Worm (Caenorhabditis elegans): ENCODE measurements around the gene xdh-1.
"Not testable (repeated sequence)": the region's sequence is repeated elsewhere in the genome, so short reads cannot be mapped to it uniquely, and the experiment has no call there.

The xdh-1 gene

ce11 chrIV:14412655-14413054, at the start of gene xdh-1:
TSS of gene xdh-1 (minus strand) at chrIV:14412894.
- TF ChIP-seq ref-1 (GFP tag; conservative IDR thresholded peaks at IDR 0.05) (no peak), cog-1 (tag; optimal IDR thresholded peaks at IDR 0.05) (no peak), ztf-23 (GFP tag; IDR thresholded peaks at IDR 0.05) (no peak), klf-2 (GFP tag; conservative IDR thresholded peaks at IDR 0.05) (no peak), T22C8.4 (GFP tag; IDR thresholded peaks at IDR 0.05) (no peak), flt-1 (GFP tag; IDR thresholded peaks at IDR 0.05) (no peak), med-1 (GFP tag; optimal IDR thresholded peaks at IDR 0.05; ENCODE audit: insufficient read depth) (no peak), tab-1 (GFP tag; IDR thresholded peaks at IDR 0.05) (no peak), ztf-29 (GFP tag; IDR thresholded peaks at IDR 0.05) (no peak)

ce11 chrIV:14456667-14457066, 44.0 kb upstream of the xdh-1 start, which contains the start of gene nspg-9:
TSS of gene nspg-9 (plus strand) at chrIV:14456900.
- TF ChIP-seq tab-1 (GFP tag; IDR thresholded peaks at IDR 0.05) (no peak), med-1 (GFP tag; optimal IDR thresholded peaks at IDR 0.05; ENCODE audit: insufficient read depth) (no peak)

ce11 chrIV:14445191-14445795, 32.6 kb upstream of the xdh-1 start:
- TF ChIP-seq T22C8.4 (GFP tag; IDR thresholded peaks at IDR 0.05) (no peak), med-1 (GFP tag; optimal IDR thresholded peaks at IDR 0.05; ENCODE audit: insufficient read depth) (no peak), ref-1 (GFP tag; conservative IDR thresholded peaks at IDR 0.05) (no peak), klf-2 (GFP tag; conservative IDR thresholded peaks at IDR 0.05) (no peak), ztf-29 (GFP tag; IDR thresholded peaks at IDR 0.05) (no peak), tab-1 (GFP tag; IDR thresholded peaks at IDR 0.05) (no peak), ztf-23 (GFP tag; IDR thresholded peaks at IDR 0.05) (no peak), flt-1 (GFP tag; IDR thresholded peaks at IDR 0.05) (no peak), cog-1 (tag; optimal IDR thresholded peaks at IDR 0.05) (no peak)

ce11 chrIV:14444077-14444476, 31.4 kb upstream of the xdh-1 start, which contains the start of gene tra-3:
TSS of gene tra-3 (minus strand) at chrIV:14444183.
- no peak for TF ChIP-seq ref-1 (GFP tag; conservative IDR thresholded peaks at IDR 0.05)
- no peak for TF ChIP-seq cog-1 (tag; optimal IDR thresholded peaks at IDR 0.05)
- TF ChIP-seq ztf-29 (GFP tag; IDR thresholded peaks at IDR 0.05) = no peak
- TF ChIP-seq klf-2 (GFP tag; conservative IDR thresholded peaks at IDR 0.05) = no peak
- TF ChIP-seq tab-1 (GFP tag; IDR thresholded peaks at IDR 0.05) = no peak
- no peak for TF ChIP-seq T22C8.4 (GFP tag; IDR thresholded peaks at IDR 0.05)
- TF ChIP-seq flt-1 (GFP tag; IDR thresholded peaks at IDR 0.05) = no peak
- no peak for TF ChIP-seq med-1 (GFP tag; optimal IDR thresholded peaks at IDR 0.05; ENCODE audit: insufficient read depth)
- TF ChIP-seq ztf-23 (GFP tag; IDR thresholded peaks at IDR 0.05) = no peak

ce11 chrIV:14437391-14437790, 24.7 kb upstream of the xdh-1 start:
- no peak for TF ChIP-seq cog-1 (tag; optimal IDR thresholded peaks at IDR 0.05)
- no peak for TF ChIP-seq ztf-29 (GFP tag; IDR thresholded peaks at IDR 0.05)
- TF ChIP-seq klf-2 (GFP tag; conservative IDR thresholded peaks at IDR 0.05) = no peak
- no peak for TF ChIP-seq med-1 (GFP tag; optimal IDR thresholded peaks at IDR 0.05; ENCODE audit: insufficient read depth)
- TF ChIP-seq tab-1 (GFP tag; IDR thresholded peaks at IDR 0.05) = no peak
- no peak for TF ChIP-seq ref-1 (GFP tag; conservative IDR thresholded peaks at IDR 0.05)
- no peak for TF ChIP-seq flt-1 (GFP tag; IDR thresholded peaks at IDR 0.05)
- TF ChIP-seq T22C8.4 (GFP tag; IDR thresholded peaks at IDR 0.05) = no peak
- no peak for TF ChIP-seq ztf-23 (GFP tag; IDR thresholded peaks at IDR 0.05)

ce11 chrIV:14435902-14436301, 23.2 kb upstream of the xdh-1 start:
- TF ChIP-seq ztf-23 (GFP tag; IDR thresholded peaks at IDR 0.05) (no peak), ref-1 (GFP tag; conservative IDR thresholded peaks at IDR 0.05) (no peak), med-1 (GFP tag; optimal IDR thresholded peaks at IDR 0.05; ENCODE audit: insufficient read depth) (no peak), T22C8.4 (GFP tag; IDR thresholded peaks at IDR 0.05) (no peak), cog-1 (tag; optimal IDR thresholded peaks at IDR 0.05) (no peak), klf-2 (GFP tag; conservative IDR thresholded peaks at IDR 0.05) (no peak), tab-1 (GFP tag; IDR thresholded peaks at IDR 0.05) (no peak), ztf-29 (GFP tag; IDR thresholded peaks at IDR 0.05) (no peak), flt-1 (GFP tag; IDR thresholded peaks at IDR 0.05) (no peak)

ce11 chrIV:14430853-14431252, 18.2 kb upstream of the xdh-1 start, which contains the start of gene F55B11.4:
TSS of gene F55B11.4 (minus strand) at chrIV:14430920.
- TF ChIP-seq klf-2 (GFP tag; conservative IDR thresholded peaks at IDR 0.05) = no peak
- no peak for TF ChIP-seq tab-1 (GFP tag; IDR thresholded peaks at IDR 0.05)
- no peak for TF ChIP-seq ztf-23 (GFP tag; IDR thresholded peaks at IDR 0.05)
- no peak for TF ChIP-seq ztf-29 (GFP tag; IDR thresholded peaks at IDR 0.05)
- no peak for TF ChIP-seq cog-1 (tag; optimal IDR thresholded peaks at IDR 0.05)
- TF ChIP-seq flt-1 (GFP tag; IDR thresholded peaks at IDR 0.05) = no peak
- TF ChIP-seq med-1 (GFP tag; optimal IDR thresholded peaks at IDR 0.05; ENCODE audit: insufficient read depth) = no peak
- TF ChIP-seq ref-1 (GFP tag; conservative IDR thresholded peaks at IDR 0.05) = no peak
- no peak for TF ChIP-seq T22C8.4 (GFP tag; IDR thresholded peaks at IDR 0.05)

ce11 chrIV:14427395-14427794, 14.7 kb upstream of the xdh-1 start, which contains the start of gene F55B11.5:
TSS of gene F55B11.5 (plus strand) at chrIV:14427695.
- TF ChIP-seq cog-1 (tag; optimal IDR thresholded peaks at IDR 0.05); T22C8.4 (GFP tag; IDR thresholded peaks at IDR 0.05); klf-2 (GFP tag; conservative IDR thresholded peaks at IDR 0.05): not testable (repeated sequence)

ce11 chrIV:14424396-14424795, 11.7 kb upstream of the xdh-1 start, which contains the start of gene F55B11.3:
TSS of gene F55B11.3 (plus strand) at chrIV:14424696.
- no peak for TF ChIP-seq med-1 (GFP tag; optimal IDR thresholded peaks at IDR 0.05; ENCODE audit: insufficient read depth)
- no peak for TF ChIP-seq cog-1 (tag; optimal IDR thresholded peaks at IDR 0.05)
- TF ChIP-seq flt-1 (GFP tag; IDR thresholded peaks at IDR 0.05) = no peak
- TF ChIP-seq ztf-23 (GFP tag; IDR thresholded peaks at IDR 0.05) = no peak
- no peak for TF ChIP-seq T22C8.4 (GFP tag; IDR thresholded peaks at IDR 0.05)
- no peak for TF ChIP-seq ref-1 (GFP tag; conservative IDR thresholded peaks at IDR 0.05)
- no peak for TF ChIP-seq ztf-29 (GFP tag; IDR thresholded peaks at IDR 0.05)
- no peak for TF ChIP-seq klf-2 (GFP tag; conservative IDR thresholded peaks at IDR 0.05)
- TF ChIP-seq tab-1 (GFP tag; IDR thresholded peaks at IDR 0.05) = no peak

ce11 chrIV:14423194-14423593, 10.5 kb upstream of the xdh-1 start, which contains the start of gene F55B11.2:
TSS of gene F55B11.2 (minus strand) at chrIV:14423294.
- TF ChIP-seq cog-1 (tag; optimal IDR thresholded peaks at IDR 0.05) (no peak), ztf-29 (GFP tag; IDR thresholded peaks at IDR 0.05) (no peak), T22C8.4 (GFP tag; IDR thresholded peaks at IDR 0.05) (no peak), med-1 (GFP tag; optimal IDR thresholded peaks at IDR 0.05; ENCODE audit: insufficient read depth) (no peak), ztf-23 (GFP tag; IDR thresholded peaks at IDR 0.05) (no peak), ref-1 (GFP tag; conservative IDR thresholded peaks at IDR 0.05) (no peak), flt-1 (GFP tag; IDR thresholded peaks at IDR 0.05) (no peak)
